Worm (Caenorhabditis elegans) whole organism, L2 larva: Measurements from ENCODE around the gene pot-1.

ENCODE experiments used
- F13H6.1 ChIP-seq: sonication (generic microtip); optimal IDR thresholded peaks from 2 replicates; lab custom pipeline; 2016; ENCODE audit warnings: missing genetic modification characterization, missing compliant biosample characterization
- ZK546.5 ChIP-seq: sonication (generic microtip); optimal IDR thresholded peaks from 2 replicates; lab custom pipeline; 2017; ENCODE audit warnings: missing biosample characterization, missing genetic modification characterization
- ama-1 ChIP-seq: fragments of 150-350 bp; optimal IDR thresholded peaks from 2 replicates; lab custom pipeline; 2018; ENCODE audit warnings: inconsistent platforms
- gmeb-1 ChIP-seq: fragments of 150-350 bp; optimal IDR thresholded peaks from 2 replicates; lab custom pipeline; 2014; ENCODE audit warnings: missing biosample characterization, missing genetic modification characterization
- lsy-2 ChIP-seq, 2 experiments: fragments of 150-350 bp in 1 of 2; sonication (generic microtip) in 1 of 2; optimal IDR thresholded peaks; 2 replicates each; lab custom pipeline; 2014 to 2017; ENCODE audit warnings: missing biosample characterization in 2 of 2, missing genetic modification characterization in 2 of 2
- nhr-11 ChIP-seq: fragments of 150-350 bp; optimal IDR thresholded peaks from 2 replicates; lab custom pipeline; 2014; ENCODE audit warnings: missing biosample characterization, missing genetic modification characterization
- nhr-77 ChIP-seq: fragments of 150-350 bp; optimal IDR thresholded peaks from 2 replicates; lab custom pipeline; 2014; ENCODE audit warnings: missing biosample characterization, missing genetic modification characterization
- skn-1 ChIP-seq: sonication (generic microtip); optimal IDR thresholded peaks from 2 replicates; lab custom pipeline; 2017; ENCODE audit warnings: missing biosample characterization, missing genetic modification characterization
- unc-62 ChIP-seq: fragments of 150-350 bp; optimal IDR thresholded peaks from 2 replicates; lab custom pipeline; 2014; ENCODE audit warnings: missing biosample characterization, missing genetic modification reagents, missing genetic modification characterization
- ztf-11 ChIP-seq: sonication (generic microtip); optimal IDR thresholded peaks from 2 replicates; lab custom pipeline; 2017; ENCODE audit warnings: missing biosample characterization, missing genetic modification characterization

DNA sequence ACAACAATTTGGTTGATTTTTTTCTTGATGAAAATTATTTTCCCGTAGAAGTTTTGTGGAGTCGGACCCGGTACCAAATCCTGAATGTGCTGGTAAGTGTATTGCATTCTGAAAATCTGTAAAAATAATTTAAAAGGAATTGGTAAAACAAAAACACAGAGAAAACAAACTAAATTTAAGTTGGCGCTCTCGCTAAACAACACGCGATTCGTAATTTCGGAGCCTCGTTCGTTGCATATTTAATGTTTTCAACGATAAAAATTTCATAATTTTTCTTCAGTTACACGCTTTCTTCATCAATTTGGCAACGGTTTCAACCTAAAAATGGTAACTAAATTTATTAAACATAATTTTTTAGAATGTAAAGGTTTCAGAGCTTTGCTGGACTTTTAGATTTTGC lies at the start of gene pot-1, which contains the start of gene ggtb-1:
- TF ChIP-seq ztf-11 (no peak), nhr-77 (tag; lab: Kevin White, UChicago) (no peak), skn-1 (tag; lab: Kevin White, UChicago) (no peak), ZK546.5 (tag; lab: Kevin White, UChicago) (no peak), F13H6.1 (tag; lab: Kevin White, UChicago) (no peak), lsy-2 (tag; optimal IDR thresholded peaks at IDR 0.05; lab: Kevin White, UChicago) (peak in 1 of 2 experiments; percentile 35), gmeb-1 (tag; lab: Kevin White, UChicago) (peak; percentile 7), nhr-11 (tag; lab: Kevin White, UChicago) (no peak), ama-1 (no peak), unc-62 (GFP tag; lab: Kevin White, UChicago) (no peak)
